Fruit fly (Drosophila melanogaster) whole organism: ENCODE results near the gene Tsp3A.

ENCODE experiments used
- CG8478 ChIP-seq: fragments of >200 bp; optimal IDR thresholded peaks from 2 replicates; lab custom pipeline; 2018; ENCODE audit warnings: inconsistent platforms
- Dll ChIP-seq: fragments of >200 bp; optimal IDR thresholded peaks from 2 replicates; lab custom pipeline; 2017
- EcR ChIP-seq, 2 experiments: fragments of >200 bp; optimal IDR thresholded peaks; 2 replicates each; lab custom pipeline; 2017; ENCODE audit warnings: missing biosample characterization in 2 of 2, missing genetic modification characterization in 2 of 2, missing genetic modification reagents in 2 of 2
- pan ChIP-seq: fragments of >200 bp; optimal IDR thresholded peaks from 2 replicates; lab custom pipeline; 2017
- psq ChIP-seq: fragments of >200 bp; optimal IDR thresholded peaks from 2 replicates; lab custom pipeline; 2017
- usp ChIP-seq: fragments of >200 bp; optimal IDR thresholded peaks from 2 replicates; lab custom pipeline; 2017; ENCODE audit warnings: missing biosample characterization, missing genetic modification characterization, mixed read lengths

DNA sequence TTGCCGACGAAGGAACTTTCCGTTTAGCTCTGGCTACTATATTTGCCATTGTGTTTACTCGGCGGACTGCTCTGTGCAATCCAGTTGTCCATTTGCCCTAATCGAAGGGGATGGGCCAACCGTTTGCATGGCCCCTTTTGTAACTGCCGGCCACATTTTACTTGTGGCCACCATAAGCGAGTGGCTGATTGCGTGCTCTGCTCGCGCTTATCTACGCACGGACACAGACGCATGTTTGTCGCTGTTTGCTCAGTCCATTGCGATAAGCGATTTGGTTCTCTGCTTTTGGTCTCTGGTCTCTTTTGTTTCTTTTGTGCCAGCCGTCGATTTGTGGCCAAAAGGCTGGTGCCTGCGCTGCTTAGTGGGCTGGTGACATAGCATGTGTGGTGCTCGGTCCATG lies 28.9 kb downstream of the Tsp3A start:
- TF ChIP-seq usp (GFP tag; lab: Kevin White, UChicago), result no peak
- no peak for TF ChIP-seq EcR (GFP tag; optimal IDR thresholded peaks at IDR 0.05; lab: Kevin White, UChicago)
- no peak for TF ChIP-seq psq (lab: Kevin White, UChicago)
- no peak for TF ChIP-seq pan (lab: Kevin White, UChicago)
- no peak for TF ChIP-seq CG8478 (lab: Kevin White, UChicago)
- TF ChIP-seq Dll (lab: Kevin White, UChicago), result no peak
